Worm (Caenorhabditis elegans): ENCODE measurements around the gene nhr-18.

DNA sequence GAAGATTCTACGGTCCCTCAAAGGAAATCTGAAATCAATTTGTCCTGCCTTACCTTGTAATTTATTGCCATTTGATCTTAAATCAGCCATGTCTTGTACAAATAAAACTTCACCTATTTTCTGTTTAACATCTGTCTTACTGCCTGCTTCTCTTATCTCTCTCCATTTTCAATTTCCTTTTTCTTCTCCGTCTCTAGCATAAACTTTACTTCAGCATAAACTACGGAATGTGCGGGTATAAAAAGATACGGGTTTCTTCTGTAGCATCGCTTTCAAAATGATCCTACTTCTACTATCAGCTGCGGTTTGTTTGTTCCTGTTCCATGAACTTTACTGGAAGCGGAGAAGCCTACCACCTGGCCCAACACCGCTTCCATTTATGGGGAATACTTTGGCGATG, 17.7 kb downstream of the nhr-18 start, which contains the start of gene cyp-33C5:
- TF ChIP-seq zip-11 (GFP tag; IDR thresholded peaks at IDR 0.05): no peak
- TF ChIP-seq ceh-82 (tag; optimal IDR thresholded peaks at IDR 0.05): no peak
- no peak for TF ChIP-seq ceh-28 (tag; optimal IDR thresholded peaks at IDR 0.05)
- TF ChIP-seq egl-27 (tag; optimal IDR thresholded peaks at IDR 0.05): no peak
- TF ChIP-seq F49E8.2 (tag; optimal IDR thresholded peaks at IDR 0.05; ENCODE audit: borderline replicate concordance): no peak
- TF ChIP-seq lin-13 (GFP tag; optimal IDR thresholded peaks at IDR 0.05): no peak
- no peak for TF ChIP-seq lin-15B (tag; optimal IDR thresholded peaks at IDR 0.05)
- no peak for TF ChIP-seq lsy-2 (tag; optimal IDR thresholded peaks at IDR 0.05)
- TF ChIP-seq nhr-11 (tag; optimal IDR thresholded peaks at IDR 0.05): no peak
